Fruit fly (Drosophila melanogaster): Measurements from ENCODE around the gene Vps24.

Vps24 gene

dm6 chr3R:4292185-4292584 lies 18.6 kb downstream of the Vps24 start:
- TF ChIP-seq CG9705 (GFP tag; optimal IDR thresholded peaks at IDR 0.05) (no peak), Jra (GFP tag; optimal IDR thresholded peaks at IDR 0.05) (no peak), Abd-B (GFP tag; optimal IDR thresholded peaks at IDR 0.05) (no peak), Hr78 (GFP tag; optimal IDR thresholded peaks at IDR 0.05) (no peak), usp (GFP tag; optimal IDR thresholded peaks at IDR 0.05) (no peak), rgr (GFP tag; optimal IDR thresholded peaks at IDR 0.05) (no peak), HLH106 (tag; optimal IDR thresholded peaks at IDR 0.05) (no peak), sv (GFP tag; optimal IDR thresholded peaks at IDR 0.05) (no peak), fru (GFP tag; optimal IDR thresholded peaks at IDR 0.05) (no peak), h (GFP tag; optimal IDR thresholded peaks at IDR 0.05) (no peak), dl (GFP tag; optimal IDR thresholded peaks at IDR 0.05; ENCODE audit: insufficient read depth in 1 of 2, partially characterized antibody in 2 of 2) (no peak), pan (optimal IDR thresholded peaks at IDR 0.05) (no peak), lola (GFP tag; optimal IDR thresholded peaks at IDR 0.05) (no peak), Myc (optimal IDR thresholded peaks at IDR 0.05) (no peak), Hr83 (GFP tag; optimal IDR thresholded peaks at IDR 0.05; ENCODE audit: poor library complexity, severe bottlenecking) (no peak), GATAd (GFP tag; optimal IDR thresholded peaks at IDR 0.05) (no peak), Dfd (GFP tag; optimal IDR thresholded peaks at IDR 0.05) (no peak)

- TF ChIP-seq sv (GFP tag; optimal IDR thresholded peaks at IDR 0.05) (no peak), Vsx2 (GFP tag; optimal IDR thresholded peaks at IDR 0.05; ENCODE audit: partially characterized antibody) (peak; percentile 56)
Observed at dm6 chr3R:4291289-4291688, 19.5 kb downstream of the Vps24 start.

dm6 chr3R:4284376-4284953 lies 26.3 kb downstream of the Vps24 start:
- TF ChIP-seq br (GFP tag; optimal IDR thresholded peaks at IDR 0.05) (no peak), Jra (GFP tag; optimal IDR thresholded peaks at IDR 0.05) (no peak), CG9705 (GFP tag; optimal IDR thresholded peaks at IDR 0.05) (no peak), Abd-B (GFP tag; optimal IDR thresholded peaks at IDR 0.05) (no peak), Hr78 (GFP tag; optimal IDR thresholded peaks at IDR 0.05) (no peak), dmrt93B (GFP tag; optimal IDR thresholded peaks at IDR 0.05) (no peak), woc (GFP tag; optimal IDR thresholded peaks at IDR 0.05) (no peak), Mio (GFP tag; optimal IDR thresholded peaks at IDR 0.05) (no peak), sage (GFP tag; optimal IDR thresholded peaks at IDR 0.05) (no peak), psq (GFP tag; optimal IDR thresholded peaks at IDR 0.05) (no peak), Hnf4 (GFP tag; optimal IDR thresholded peaks at IDR 0.05) (no peak), CG32264 (GFP tag; optimal IDR thresholded peaks at IDR 0.05) (no peak), Vsx2 (GFP tag; optimal IDR thresholded peaks at IDR 0.05; ENCODE audit: partially characterized antibody) (no peak), Hr83 (GFP tag; optimal IDR thresholded peaks at IDR 0.05; ENCODE audit: poor library complexity, severe bottlenecking) (no peak), h (GFP tag; optimal IDR thresholded peaks at IDR 0.05) (no peak)

dm6 chr3R:4282207-4282606 lies 28.5 kb downstream of the Vps24 start:
- no peak for TF ChIP-seq OdsH (GFP tag; optimal IDR thresholded peaks at IDR 0.05)
- no peak for TF ChIP-seq h (GFP tag; optimal IDR thresholded peaks at IDR 0.05)
- TF ChIP-seq dsf (GFP tag; optimal IDR thresholded peaks at IDR 0.05; ENCODE audit: borderline replicate concordance): no peak
- TF ChIP-seq N (GFP tag; optimal IDR thresholded peaks at IDR 0.05): no peak
- TF ChIP-seq Vsx2 (GFP tag; optimal IDR thresholded peaks at IDR 0.05; ENCODE audit: partially characterized antibody): no peak
- TF ChIP-seq br (GFP tag; optimal IDR thresholded peaks at IDR 0.05): no peak
- TF ChIP-seq Myc (optimal IDR thresholded peaks at IDR 0.05): no peak
- no peak for TF ChIP-seq Hr78 (GFP tag; optimal IDR thresholded peaks at IDR 0.05)
- TF ChIP-seq fru (GFP tag; optimal IDR thresholded peaks at IDR 0.05): no peak
- no peak for TF ChIP-seq ey (GFP tag; optimal IDR thresholded peaks at IDR 0.05)
- TF ChIP-seq HLH106 (tag; optimal IDR thresholded peaks at IDR 0.05): no peak
- no peak for TF ChIP-seq brk (GFP tag; optimal IDR thresholded peaks at IDR 0.05)

dm6 chr3R:4281119-4281861 lies 29.5 kb downstream of the Vps24 start:
- no peak for TF ChIP-seq tai (GFP tag; optimal IDR thresholded peaks at IDR 0.05)
- TF ChIP-seq HLH106 (tag; optimal IDR thresholded peaks at IDR 0.05): no peak
- no peak for TF ChIP-seq usp (GFP tag; optimal IDR thresholded peaks at IDR 0.05)
- TF ChIP-seq Abd-B (GFP tag; optimal IDR thresholded peaks at IDR 0.05): no peak
- TF ChIP-seq CrebA (GFP tag; optimal IDR thresholded peaks at IDR 0.05; ENCODE audit: borderline replicate concordance): no peak
- TF ChIP-seq psq (GFP tag; optimal IDR thresholded peaks at IDR 0.05): no peak
- no peak for TF ChIP-seq br (GFP tag; optimal IDR thresholded peaks at IDR 0.05)
- no peak for TF ChIP-seq CG32264 (GFP tag; optimal IDR thresholded peaks at IDR 0.05)
- TF ChIP-seq Hr83 (GFP tag; optimal IDR thresholded peaks at IDR 0.05; ENCODE audit: poor library complexity, severe bottlenecking): no peak
- no peak for TF ChIP-seq Hr78 (GFP tag; optimal IDR thresholded peaks at IDR 0.05)

Data from whole organism, wandering third instar larva.